Worm (Caenorhabditis elegans): Measurements from ENCODE around the gene slc-36.1.

DNA sequence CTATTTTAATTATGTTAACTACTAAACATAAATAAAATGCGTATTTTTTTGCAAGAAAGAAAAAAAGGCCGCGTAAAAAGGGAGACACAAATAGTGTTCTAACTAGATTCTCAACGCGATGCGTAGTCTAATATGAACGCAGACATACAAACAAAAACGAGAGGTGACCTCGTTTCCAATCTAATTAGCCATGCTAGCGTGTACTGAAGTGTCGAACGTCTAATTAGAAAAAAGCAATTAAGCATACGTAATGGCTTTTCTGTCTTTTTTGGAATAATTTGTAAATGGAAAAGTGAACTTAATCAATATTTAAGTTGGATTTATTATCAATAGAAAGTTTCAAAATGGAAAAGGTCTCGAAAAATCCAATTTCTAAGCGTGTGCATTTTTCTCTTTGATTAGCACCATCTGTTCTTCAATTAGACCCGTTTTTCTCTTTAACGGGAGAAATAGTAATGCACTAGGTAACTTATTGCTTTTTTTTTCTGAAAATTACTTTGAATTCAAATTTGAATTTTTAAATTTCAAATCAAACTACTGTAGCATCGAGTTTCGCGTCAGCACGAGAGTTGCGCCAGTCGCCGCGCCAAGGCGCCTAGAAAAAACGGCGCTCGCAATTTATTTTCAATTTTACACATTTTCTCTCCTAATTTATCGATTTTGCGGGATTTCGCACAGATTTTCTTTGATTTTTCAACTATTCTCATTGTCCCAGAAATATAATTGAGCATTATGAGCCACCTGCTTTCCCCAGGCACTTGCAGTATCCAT is 33.4 kb downstream of the slc-36.1 start:
- TF ChIP-seq mec-3 (tag; optimal IDR thresholded peaks at IDR 0.05; ENCODE audit: borderline replicate concordance) (no peak), pat-9 (tag; optimal IDR thresholded peaks at IDR 0.05) (no peak), zip-5 (tag; optimal IDR thresholded peaks at IDR 0.05) (no peak)

Measured in whole organism, late embryonic.